Worm (Caenorhabditis elegans): ENCODE data around the gene F26C11.3.
A peak's percentile ranks its signal among the peaks of the same experiment; 100 is the strongest.

F26C11.3 gene

DNA sequence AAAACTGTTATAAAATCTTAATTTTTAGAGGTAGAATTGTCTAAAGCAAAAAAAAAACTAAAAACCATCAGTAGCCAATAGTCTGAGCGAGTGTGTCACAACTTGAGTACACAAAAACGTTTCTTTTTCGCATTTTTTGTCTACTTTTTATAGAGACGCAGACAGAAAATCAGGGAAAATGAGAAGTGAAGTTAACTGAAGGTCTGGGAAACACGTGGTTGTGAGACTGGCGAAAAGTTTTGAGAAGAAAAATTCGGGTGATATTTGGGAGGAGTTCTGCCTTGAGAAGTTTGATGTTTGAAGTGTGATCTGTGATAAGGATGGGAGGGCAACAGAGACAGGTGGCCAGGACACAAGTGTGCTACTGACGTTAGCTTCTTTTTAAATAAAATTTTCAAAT is 22.7 kb upstream of the F26C11.3 start (continued):
- TF ChIP-seq dmd-8 (GFP tag; IDR thresholded peaks at IDR 0.05) (no peak), zip-11 (GFP tag; IDR thresholded peaks at IDR 0.05) (no peak), sdz-12 (GFP tag; optimal IDR thresholded peaks at IDR 0.05) (no peak), hif-1 (tag; optimal IDR thresholded peaks at IDR 0.05) (peak in 1 of 2 experiments; percentile 53), ceh-20 (GFP tag; IDR thresholded peaks at IDR 0.05) (peak; percentile 21; the same call in 1 of the 2 replicates), rbr-2 (tag; optimal IDR thresholded peaks at IDR 0.05) (no peak), F26F4.8 (GFP tag; conservative IDR thresholded peaks at IDR 0.05) (no peak), tra-1 (GFP tag; IDR thresholded peaks at IDR 0.05) (peak; percentile 84), ceh-44 (GFP tag; IDR thresholded peaks at IDR 0.05) (no peak), gei-8 (GFP tag; optimal IDR thresholded peaks at IDR 0.05) (no peak), duxl-1 (tag; optimal IDR thresholded peaks at IDR 0.05; ENCODE audit: poor library complexity) (no peak), nhr-42 (GFP tag; IDR thresholded peaks at IDR 0.05) (no peak), fos-1 (tag; optimal IDR thresholded peaks at IDR 0.05) (no peak), egl-43 (GFP tag; IDR thresholded peaks at IDR 0.05) (no peak), daf-8 (GFP tag; IDR thresholded peaks at IDR 0.05) (no peak), aha-1 (tag) (peak; percentile 99), nhr-77 (tag; optimal IDR thresholded peaks at IDR 0.05) (peak; percentile 65), nhr-111 (GFP tag; optimal IDR thresholded peaks at IDR 0.05) (no peak), lin-39 (tag; optimal IDR thresholded peaks at IDR 0.05) (no peak), mxl-3 (GFP tag; optimal IDR thresholded peaks at IDR 0.05) (peak; percentile 100), nhr-6 (tag; optimal IDR thresholded peaks at IDR 0.05) (peak; percentile 12), saeg-2 (GFP tag; IDR thresholded peaks at IDR 0.05) (no peak), madf-9 (GFP tag; conservative IDR thresholded peaks at IDR 0.05) (no peak), madf-5 (GFP tag; IDR thresholded peaks at IDR 0.05) (no peak)

DNA sequence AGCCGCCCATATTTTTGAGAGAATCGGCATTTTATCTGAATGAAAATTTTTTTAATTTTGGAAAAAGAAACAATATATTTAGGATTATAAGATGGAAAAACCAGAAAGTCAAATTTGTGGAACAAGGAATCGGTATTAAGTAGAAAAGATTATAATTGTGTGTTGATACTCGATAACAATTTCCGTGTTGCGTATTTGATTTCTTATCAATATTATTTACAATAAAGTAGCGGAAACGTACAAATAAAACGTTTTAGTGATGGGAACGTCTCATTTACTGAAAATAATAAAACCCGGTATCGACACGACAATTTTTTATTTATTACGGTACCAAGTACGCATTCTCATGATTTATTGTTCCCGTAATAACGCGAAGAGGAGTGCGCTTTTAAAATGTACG is 22.0 kb upstream of the F26C11.3 start, which contains the start of gene C05C10.3:
TSS of gene C05C10.3 (minus strand) at position 35 of the 400 bp plus-strand sequence.
- peak; percentile 24 for TF ChIP-seq dve-1 (tag; optimal IDR thresholded peaks at IDR 0.05; ENCODE audit: insufficient read depth)
- TF ChIP-seq vab-7 (GFP tag; IDR thresholded peaks at IDR 0.05), result no peak
- TF ChIP-seq nhr-6 (tag; optimal IDR thresholded peaks at IDR 0.05), result no peak
- TF ChIP-seq F37D6.2 (tag; optimal IDR thresholded peaks at IDR 0.05), result no peak
- peak; percentile 7 for TF ChIP-seq pqm-1 (tag; optimal IDR thresholded peaks at IDR 0.05)
- TF ChIP-seq fos-1 (tag; optimal IDR thresholded peaks at IDR 0.05), result no peak
- TF ChIP-seq mdl-1 (tag; optimal IDR thresholded peaks at IDR 0.05), result no peak
- no peak for TF ChIP-seq hif-1 (tag; optimal IDR thresholded peaks at IDR 0.05)
- peak; percentile 35 for TF ChIP-seq nhr-77 (tag; optimal IDR thresholded peaks at IDR 0.05)
- TF ChIP-seq daf-16 (GFP tag; optimal IDR thresholded peaks at IDR 0.05), result no peak
- TF ChIP-seq daf-16 (tag; optimal IDR thresholded peaks at IDR 0.05), result peak; percentile 82
- TF ChIP-seq unc-39 (tag; optimal IDR thresholded peaks at IDR 0.05), result no peak
- TF ChIP-seq nhr-28 (tag; optimal IDR thresholded peaks at IDR 0.05), result peak; percentile 2
- no peak for TF ChIP-seq F26F4.8 (GFP tag; conservative IDR thresholded peaks at IDR 0.05)

DNA sequence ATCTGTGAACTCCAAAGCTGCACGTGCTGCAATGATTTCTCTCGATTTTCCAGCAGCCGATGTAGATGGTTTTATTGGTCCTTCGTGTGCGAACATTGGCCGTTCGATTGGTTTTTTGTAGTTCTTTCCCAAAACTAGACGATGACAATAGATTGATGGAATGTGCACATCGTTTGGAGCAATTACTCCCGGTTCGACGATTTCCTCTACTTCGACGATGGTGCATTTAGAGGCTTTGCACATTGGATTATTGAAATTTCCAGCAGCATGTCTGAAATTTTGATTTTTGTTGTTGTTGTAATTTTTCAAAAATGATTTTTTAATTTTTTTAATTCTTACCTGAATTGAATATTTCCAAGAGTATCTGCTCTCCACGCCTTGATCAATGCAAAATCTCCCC is 20.8 kb upstream of the F26C11.3 start:
- no peak for TF ChIP-seq daf-16 (GFP tag; optimal IDR thresholded peaks at IDR 0.05)
- peak; percentile 21 for TF ChIP-seq daf-16 (tag; optimal IDR thresholded peaks at IDR 0.05)
- peak in 1 of 2 experiments; percentile 55 for TF ChIP-seq unc-62 (GFP tag; optimal IDR thresholded peaks at IDR 0.05 in 1 of 2)
- TF ChIP-seq unc-62 (tag; optimal IDR thresholded peaks at IDR 0.05), result no peak
- TF ChIP-seq lim-7 (GFP tag; IDR thresholded peaks at IDR 0.05), result no peak
- TF ChIP-seq spr-1 (tag; optimal IDR thresholded peaks at IDR 0.05), result no peak

- TF ChIP-seq Y5F2A.4 (GFP tag; optimal IDR thresholded peaks at IDR 0.05) (no peak), gei-8 (GFP tag; optimal IDR thresholded peaks at IDR 0.05) (no peak), unc-62 (GFP tag; optimal IDR thresholded peaks at IDR 0.05 in 1 of 2) (no peak), unc-62 (tag; optimal IDR thresholded peaks at IDR 0.05) (no peak), daf-16 (GFP tag; optimal IDR thresholded peaks at IDR 0.05) (no peak), daf-16 (tag; optimal IDR thresholded peaks at IDR 0.05) (peak; percentile 56), hlh-11 (tag; optimal IDR thresholded peaks at IDR 0.05) (peak; percentile 32), madf-9 (GFP tag; conservative IDR thresholded peaks at IDR 0.05) (0 out of 2 replicates have a peak, but pooled peaks have one; percentile 8), nhr-10 (tag; optimal IDR thresholded peaks at IDR 0.05) (peak; percentile 3), snpc-4 (tag; optimal IDR thresholded peaks at IDR 0.05) (no peak), zip-11 (GFP tag; IDR thresholded peaks at IDR 0.05) (no peak), Y75B8A.6 (GFP tag; IDR thresholded peaks at IDR 0.05) (no peak), lim-7 (GFP tag; IDR thresholded peaks at IDR 0.05) (no peak), hlh-30 (tag; optimal IDR thresholded peaks at IDR 0.05; ENCODE audit: insufficient read depth) (no peak), nhr-25 (tag; optimal IDR thresholded peaks at IDR 0.05; ENCODE audit: borderline replicate concordance, insufficient read depth) (peak; percentile 16), mep-1 (tag; optimal IDR thresholded peaks at IDR 0.05) (peak; percentile 43), pqm-1 (tag; optimal IDR thresholded peaks at IDR 0.05) (peak; percentile 53), duxl-1 (tag; optimal IDR thresholded peaks at IDR 0.05; ENCODE audit: poor library complexity) (peak; percentile 26), saeg-2 (GFP tag; IDR thresholded peaks at IDR 0.05) (no peak)
These were observed 20.2 kb upstream of the F26C11.3 start for ce11 chrII:9935044-9935599.

Measured in whole organism, L4 larva.